Worm (Caenorhabditis elegans) whole organism, L2 larva: ENCODE data around the gene F19H6.5.

Experiments used
- nhr-77 ChIP-seq: fragments of 150-350 bp; optimal IDR thresholded peaks from 2 replicates; lab custom pipeline; 2014; ENCODE audit warnings: missing biosample characterization, missing genetic modification characterization
- unc-62 ChIP-seq: fragments of 150-350 bp; optimal IDR thresholded peaks from 2 replicates; lab custom pipeline; 2014; ENCODE audit warnings: missing biosample characterization, missing genetic modification reagents, missing genetic modification characterization

- TF ChIP-seq unc-62 (GFP tag; lab: Kevin White, UChicago), result no peak
- TF ChIP-seq nhr-77 (tag; lab: Kevin White, UChicago), result no peak
These were observed 5.7 kb downstream of the F19H6.5 start, which contains the start of gene nspc-14 for ce11 chrX:12358957-12359356.
